Fruit fly (Drosophila melanogaster): ENCODE data around the gene mAChR-C.

Gene mAChR-C

dm6 chrX:6795987-6796691, 36.3 kb downstream of the mAChR-C start:
- TF ChIP-seq CG17801 (GFP tag; optimal IDR thresholded peaks at IDR 0.05; ENCODE audit: partially characterized antibody), result no peak

- TF ChIP-seq CG17801 (GFP tag; optimal IDR thresholded peaks at IDR 0.05; ENCODE audit: partially characterized antibody), result no peak
Observed at dm6 chrX:6794826-6795225, 37.7 kb downstream of the mAChR-C start.

dm6 chrX:6794190-6794589, 38.3 kb downstream of the mAChR-C start:
- peak; percentile 65 for TF ChIP-seq CG17801 (GFP tag; optimal IDR thresholded peaks at IDR 0.05; ENCODE audit: partially characterized antibody)

- TF ChIP-seq CG17801 (GFP tag; optimal IDR thresholded peaks at IDR 0.05; ENCODE audit: partially characterized antibody), result no peak
Observed at dm6 chrX:6793390-6793789, 39.1 kb downstream of the mAChR-C start.

- no peak for TF ChIP-seq CG17801 (GFP tag; optimal IDR thresholded peaks at IDR 0.05; ENCODE audit: partially characterized antibody)
Observed at dm6 chrX:6792891-6793290, 39.6 kb downstream of the mAChR-C start.

dm6 chrX:6791531-6791930, 41.0 kb downstream of the mAChR-C start:
- no peak for TF ChIP-seq CG17801 (GFP tag; optimal IDR thresholded peaks at IDR 0.05; ENCODE audit: partially characterized antibody)

- no peak for TF ChIP-seq CG17801 (GFP tag; optimal IDR thresholded peaks at IDR 0.05; ENCODE audit: partially characterized antibody)
Observed at dm6 chrX:6790944-6791343, 41.5 kb downstream of the mAChR-C start.

All from ovary, adult (tissue).